Fruit fly (Drosophila melanogaster) whole organism, embryonic: Measurements from ENCODE around the gene CG14079.

Experiments used
- Ada2b ChIP-seq: fragments of 200-800 bp; sonication (Bioruptor generic); IDR thresholded peaks from 2 replicates; pipeline ENCODE4 v1.3.6; 2022; ENCODE audit warnings: missing biosample characterization, missing genetic modification characterization
- CG11504 ChIP-seq: fragments of 200-800 bp; sonication (Bioruptor generic); optimal IDR thresholded peaks from 3 replicates; lab custom pipeline; 2019; ENCODE audit warnings: missing biosample characterization, mild to moderate bottlenecking, missing genetic modification characterization, moderate library complexity
- CG11695 ChIP-seq: fragments of 200-800 bp; sonication (Bioruptor generic); IDR thresholded peaks from 3 replicates; pipeline ENCODE4 v1.3.6; 2022; ENCODE audit warnings: missing biosample characterization, missing genetic modification characterization
- CG12659 ChIP-seq: fragments of 200-800 bp; sonication (Bioruptor generic); optimal IDR thresholded peaks from 3 replicates; lab custom pipeline; 2017; ENCODE audit warnings: mild to moderate bottlenecking, missing biosample characterization, missing genetic modification reagents, missing genetic modification characterization
- CG14014 ChIP-seq: fragments of 200-800 bp; sonication (Bioruptor generic); IDR thresholded peaks from 2 replicates; pipeline ENCODE4 v1.3.6; 2022; ENCODE audit warnings: missing biosample characterization, missing genetic modification characterization
- CG14710 ChIP-seq: fragments of 200-800 bp; sonication (Bioruptor generic); optimal IDR thresholded peaks from 3 replicates; lab custom pipeline; 2019; ENCODE audit warnings: missing biosample characterization, mild to moderate bottlenecking, missing genetic modification characterization, moderate library complexity
- CG15514 ChIP-seq: fragments of 200-800 bp; sonication (Bioruptor generic); optimal IDR thresholded peaks from 3 replicates; lab custom pipeline; 2017; ENCODE audit warnings: missing biosample characterization, missing genetic modification characterization, mild to moderate bottlenecking, moderate library complexity, missing genetic modification reagents
- CG15601 ChIP-seq: fragments of 200-800 bp; sonication (Bioruptor generic); optimal IDR thresholded peaks from 3 replicates; lab custom pipeline; 2019; ENCODE audit warnings: missing biosample characterization, mild to moderate bottlenecking, missing genetic modification characterization, moderate library complexity
- CG15696 ChIP-seq: fragments of 200-800 bp; sonication (Bioruptor generic); optimal IDR thresholded peaks from 2 replicates; lab custom pipeline; 2019; ENCODE audit warnings: missing biosample characterization, mild to moderate bottlenecking, missing genetic modification characterization, moderate library complexity
- CG1603 ChIP-seq: fragments of 200-800 bp; sonication (Bioruptor generic); optimal IDR thresholded peaks from 2 replicates; lab custom pipeline; 2019; ENCODE audit warnings: missing biosample characterization, mild to moderate bottlenecking, missing genetic modification characterization, moderate library complexity
- CG17912 ChIP-seq: fragments of 200-800 bp; sonication (Bioruptor generic); optimal IDR thresholded peaks from 2 replicates; lab custom pipeline; 2018; ENCODE audit warnings: missing biosample characterization, mild to moderate bottlenecking, missing genetic modification characterization
- CG18599 ChIP-seq: fragments of 200-800 bp; sonication (Bioruptor generic); optimal IDR thresholded peaks from 3 replicates; lab custom pipeline; 2017; ENCODE audit warnings: missing biosample characterization, missing genetic modification characterization, mild to moderate bottlenecking, moderate library complexity, missing genetic modification reagents
- CG18619 ChIP-seq: fragments of 200-800 bp; sonication (Bioruptor generic); optimal IDR thresholded peaks from 3 replicates; lab custom pipeline; 2017; ENCODE audit warnings: missing biosample characterization, mild to moderate bottlenecking, missing genetic modification characterization
- CG2712 ChIP-seq: fragments of 200-800 bp; optimal IDR thresholded peaks from 3 replicates; lab custom pipeline; 2019; ENCODE audit warnings: missing biosample characterization, mild to moderate bottlenecking, missing genetic modification characterization, moderate library complexity
- CG33213 ChIP-seq: fragments of 200-800 bp; sonication (Bioruptor generic); optimal IDR thresholded peaks from 3 replicates; lab custom pipeline; 2016; ENCODE audit warnings: missing biosample characterization, missing genetic modification characterization
- CG3847 ChIP-seq: fragments of 200-800 bp; sonication (Bioruptor generic); IDR thresholded peaks from 2 replicates; pipeline ENCODE4 v1.3.6; 2022; ENCODE audit warnings: missing biosample characterization, missing genetic modification characterization
- CG5953 ChIP-seq: fragments of 200-800 bp; sonication (Bioruptor generic); IDR thresholded peaks from 2 replicates; pipeline ENCODE4 v1.3.6; 2022; ENCODE audit warnings: missing biosample characterization, missing genetic modification characterization
- CG6813 ChIP-seq: fragments of 200-800 bp; sonication (Bioruptor generic); optimal IDR thresholded peaks from 2 replicates; lab custom pipeline; 2017; ENCODE audit warnings: missing biosample characterization, missing genetic modification characterization, mild to moderate bottlenecking, moderate library complexity, missing genetic modification reagents
- CG7987 ChIP-seq: fragments of 200-800 bp; sonication (Bioruptor generic); optimal IDR thresholded peaks from 2 replicates; lab custom pipeline; 2018; ENCODE audit warnings: missing biosample characterization, mild to moderate bottlenecking, missing genetic modification characterization, moderate library complexity
- CG9797 ChIP-seq: fragments of 200-800 bp; sonication (Bioruptor generic); optimal IDR thresholded peaks from 3 replicates; lab custom pipeline; 2018; ENCODE audit warnings: missing biosample characterization, mild to moderate bottlenecking, missing genetic modification characterization
- Ets97D ChIP-seq: fragments of 200-800 bp; sonication (Bioruptor generic); optimal IDR thresholded peaks from 3 replicates; lab custom pipeline; 2016; ENCODE audit warnings: missing biosample characterization, missing genetic modification characterization
- H2.0 ChIP-seq: fragments of 200-800 bp; sonication (Bioruptor generic); IDR thresholded peaks from 2 replicates; pipeline ENCODE4 v1.3.6; 2022; ENCODE audit warnings: missing biosample characterization, missing genetic modification characterization
- HmgZ ChIP-seq: fragments of 200-800 bp; sonication (Bioruptor generic); optimal IDR thresholded peaks from 2 replicates; lab custom pipeline; 2018; ENCODE audit warnings: missing biosample characterization, mild to moderate bottlenecking, missing genetic modification characterization
- Hr51 ChIP-seq, 2 experiments: fragments of 200-800 bp; sonication (Bioruptor generic); optimal IDR thresholded peaks; 2 replicates in 1 of 2; 3 replicates in 1 of 2; lab custom pipeline; 2016 to 2018; ENCODE audit warnings: missing biosample characterization in 2 of 2, missing genetic modification characterization in 2 of 2, mild to moderate bottlenecking in 1 of 2, moderate library complexity in 1 of 2
- MBD-R2 ChIP-seq: fragments of 200-800 bp; sonication (Bioruptor generic); IDR thresholded peaks from 2 replicates; pipeline ENCODE4 v1.3.6; 2022; ENCODE audit warnings: missing biosample characterization, missing genetic modification characterization
- MESR4 ChIP-seq: fragments of 200-800 bp; sonication (Bioruptor generic); optimal IDR thresholded peaks from 2 replicates; lab custom pipeline; 2018; ENCODE audit warnings: missing biosample characterization, mild to moderate bottlenecking, missing genetic modification characterization, moderate library complexity
- Med ChIP-seq: fragments of 200-800 bp; sonication (Bioruptor generic); peaks from one replicate; lab custom pipeline; 2016; ENCODE audit warnings: missing biosample characterization, missing genetic modification characterization, mild to moderate bottlenecking, inconsistent platforms, moderate library complexity
- Opbp ChIP-seq: fragments of 200-800 bp; sonication (Bioruptor generic); IDR thresholded peaks from 3 replicates; pipeline ENCODE4 v1.3.6; 2022; ENCODE audit warnings: missing biosample characterization, missing genetic modification characterization; ENCODE audit not compliant: partially characterized antibody
- PHDP ChIP-seq: fragments of 200-800 bp; sonication (Bioruptor generic); optimal IDR thresholded peaks from 3 replicates; lab custom pipeline; 2018; ENCODE audit warnings: missing biosample characterization, mild to moderate bottlenecking, missing genetic modification characterization, moderate library complexity
- Pdp1 ChIP-seq, 2 experiments: fragments of 200-800 bp; sonication (Bioruptor generic); optimal IDR thresholded peaks; 3 replicates each; lab custom pipeline; 2016; ENCODE audit warnings: missing biosample characterization in 2 of 2, missing genetic modification characterization in 2 of 2, mild to moderate bottlenecking in 1 of 2, moderate library complexity in 1 of 2
- Usf ChIP-seq: fragments of 200-800 bp; sonication (Bioruptor generic); optimal IDR thresholded peaks from 2 replicates; lab custom pipeline; 2017; ENCODE audit warnings: missing genotype, missing biosample characterization, missing genetic modification characterization
- YL-1 ChIP-seq: fragments of 200-800 bp; sonication (Bioruptor generic); optimal IDR thresholded peaks from 3 replicates; lab custom pipeline; 2017; ENCODE audit warnings: missing biosample characterization, mild to moderate bottlenecking, missing genetic modification characterization
- ap ChIP-seq: fragments of 200-800 bp; sonication (Bioruptor generic); IDR thresholded peaks from 2 replicates; pipeline ENCODE4 v1.3.6; 2022; ENCODE audit warnings: missing biosample characterization, missing genetic modification characterization
- cato ChIP-seq: fragments of 200-800 bp; sonication (Bioruptor generic); optimal IDR thresholded peaks from 2 replicates; lab custom pipeline; 2016; ENCODE audit warnings: missing biosample characterization, missing genetic modification characterization, borderline replicate concordance
- da ChIP-seq: fragments of 200-800 bp; sonication (Bioruptor generic); optimal IDR thresholded peaks from 2 replicates; lab custom pipeline; 2016; ENCODE audit warnings: missing biosample characterization, missing genetic modification characterization
- disco-r ChIP-seq: fragments of 200-800 bp; sonication (Bioruptor generic); optimal IDR thresholded peaks from 2 replicates; lab custom pipeline; 2016; ENCODE audit warnings: missing biosample characterization, missing genetic modification characterization
- gfzf ChIP-seq: fragments of 200-800 bp; sonication (Bioruptor generic); optimal IDR thresholded peaks from 2 replicates; lab custom pipeline; 2016; ENCODE audit warnings: missing biosample characterization, mild to moderate bottlenecking, missing genetic modification characterization, moderate library complexity
- insv ChIP-seq, 2 experiments: fragments of 200-800 bp; sonication (Bioruptor generic); optimal IDR thresholded peaks; 3 replicates each; lab custom pipeline; 2016 to 2018; ENCODE audit warnings: missing biosample characterization in 2 of 2, missing genetic modification characterization in 2 of 2
- lbe ChIP-seq: fragments of 200-800 bp; sonication (Bioruptor generic); optimal IDR thresholded peaks from 2 replicates; lab custom pipeline; 2016; ENCODE audit warnings: missing biosample characterization, mild to moderate bottlenecking, missing genetic modification characterization
- lola ChIP-seq, 3 experiments: fragments of >200 bp in 2 of 3; fragments of 200-800 bp in 1 of 3; sonication (Bioruptor generic) in 1 of 3; optimal IDR thresholded peaks; 2 replicates each; lab custom pipeline; 2017 to 2019; ENCODE audit warnings: missing biosample characterization in 3 of 3, missing genetic modification characterization in 3 of 3, mild to moderate bottlenecking in 1 of 3, moderate library complexity in 1 of 3
- onecut ChIP-seq: fragments of 200-800 bp; sonication (Bioruptor generic); IDR thresholded peaks from 2 replicates; pipeline ENCODE4 v1.3.6; 2022; ENCODE audit warnings: missing biosample characterization, missing genetic modification characterization
- pum ChIP-seq: fragments of 200-800 bp; sonication (Bioruptor generic); optimal IDR thresholded peaks from 2 replicates; lab custom pipeline; 2016; ENCODE audit warnings: missing biosample characterization, missing genetic modification characterization
- sc ChIP-seq, 3 experiments: fragments of >200 bp in 2 of 3; fragments of 200-800 bp in 1 of 3; sonication (Bioruptor generic) in 1 of 3; optimal IDR thresholded peaks; 2 replicates in 2 of 3; 3 replicates in 1 of 3; lab custom pipeline; 2017; ENCODE audit warnings: mild to moderate bottlenecking in 1 of 3, missing biosample characterization in 1 of 3, missing genetic modification characterization in 1 of 3, missing genetic modification reagents in 1 of 3
- slou ChIP-seq: fragments of 200-800 bp; sonication (Bioruptor generic); optimal IDR thresholded peaks from 3 replicates; lab custom pipeline; 2016; ENCODE audit warnings: missing biosample characterization, missing genetic modification characterization
- so ChIP-seq: fragments of 200-800 bp; sonication (Bioruptor generic); IDR thresholded peaks from 3 replicates; pipeline ENCODE4 v1.3.6; 2022; ENCODE audit warnings: missing biosample characterization, missing genetic modification characterization
- sqz ChIP-seq: fragments of 200-800 bp; sonication (Bioruptor generic); optimal IDR thresholded peaks from 3 replicates; lab custom pipeline; 2018; ENCODE audit warnings: missing biosample characterization, mild to moderate bottlenecking, missing genetic modification characterization
- stwl ChIP-seq: fragments of 200-800 bp; sonication (Bioruptor generic); optimal IDR thresholded peaks from 3 replicates; lab custom pipeline; 2018; ENCODE audit warnings: missing biosample characterization, mild to moderate bottlenecking, missing genetic modification characterization, moderate library complexity
- trem ChIP-seq: fragments of 200-800 bp; optimal IDR thresholded peaks from 3 replicates; lab custom pipeline; 2019; ENCODE audit warnings: missing biosample characterization, mild to moderate bottlenecking, missing genetic modification characterization, moderate library complexity
- zf30C ChIP-seq: fragments of 200-800 bp; sonication (Bioruptor generic); optimal IDR thresholded peaks from 3 replicates; lab custom pipeline; 2018; ENCODE audit warnings: missing biosample characterization, mild to moderate bottlenecking, missing genetic modification characterization

Gene CG14079

dm6 chr3L:19100188-19100587 lies 2.4 kb downstream of the CG14079 start, which contains the start of gene Gem2 (continued):
- peak; percentile 90 for TF ChIP-seq MBD-R2 (GFP tag; lab: Robert Waterston, UW)
- TF ChIP-seq Pdp1 (GFP tag; optimal IDR thresholded peaks at IDR 0.05; lab: Kevin White, UChicago): peak in 1 of 2 experiments; percentile 10
- no peak for TF ChIP-seq disco-r (GFP tag; lab: Kevin White, UChicago)
- TF ChIP-seq slou (GFP tag; lab: Kevin White, UChicago): no peak
- no peak for TF ChIP-seq ap (GFP tag; lab: Robert Waterston, UW)
- TF ChIP-seq onecut (GFP tag; lab: Robert Waterston, UW): 0 out of 2 replicates have a peak, but pooled peaks have one; percentile 6
- peak; percentile 98 for TF ChIP-seq stwl
- TF ChIP-seq CG17912 (GFP tag; lab: Kevin White, UChicago): no peak
- TF ChIP-seq PHDP (tag; lab: Kevin White, UChicago): no peak
- no peak for TF ChIP-seq da (GFP tag; lab: Kevin White, UChicago)
- TF ChIP-seq Usf (GFP tag; lab: Kevin White, UChicago): no peak
- TF ChIP-seq CG33213 (GFP tag; lab: Kevin White, UChicago): peak; percentile 21
- TF ChIP-seq CG11504: no peak
- TF ChIP-seq CG14710 (tag; lab: Kevin White, UChicago): peak; percentile 42
- no peak for TF ChIP-seq cato
- no peak for TF ChIP-seq Ada2b (GFP tag; lab: Robert Waterston, UW)
- TF ChIP-seq pum (GFP tag; lab: Kevin White, UChicago): no peak
- peak; percentile 44 for TF ChIP-seq CG15514 (GFP tag; lab: Kevin White, UChicago)
- TF ChIP-seq CG7987 (GFP tag; lab: Kevin White, UChicago): no peak
- TF ChIP-seq sc (optimal IDR thresholded peaks at IDR 0.05; lab: Kevin White, UChicago): no peak
- TF ChIP-seq sc (GFP tag; optimal IDR thresholded peaks at IDR 0.05; lab: Kevin White, UChicago): no peak
- peak; percentile 17 for TF ChIP-seq MESR4 (GFP tag; lab: Kevin White, UChicago)
- TF ChIP-seq CG9797 (GFP tag; lab: Kevin White, UChicago): peak; percentile 77
- TF ChIP-seq YL-1 (GFP tag; lab: Kevin White, UChicago): peak; percentile 35
- peak; percentile 83 for TF ChIP-seq gfzf (GFP tag; lab: Kevin White, UChicago)
- TF ChIP-seq CG15601 (tag; lab: Kevin White, UChicago): no peak
- TF ChIP-seq so: no peak
- no peak for TF ChIP-seq CG15696 (tag; lab: Kevin White, UChicago)
- no peak for TF ChIP-seq insv (GFP tag; optimal IDR thresholded peaks at IDR 0.05; lab: Kevin White, UChicago)
- peak; percentile 56 for TF ChIP-seq CG1603 (tag; lab: Kevin White, UChicago)
- peak; percentile 7 for TF ChIP-seq CG2712 (tag; lab: Kevin White, UChicago)
- 0 out of 2 replicates have a peak, but pooled peaks have one; percentile 19 for TF ChIP-seq CG14014 (GFP tag; lab: Robert Waterston, UW)
- no peak for TF ChIP-seq CG18619
- peak; percentile 43 for TF ChIP-seq trem
- TF ChIP-seq Med: peak; percentile 64
- TF ChIP-seq CG6813 (GFP tag; lab: Kevin White, UChicago): no peak
- TF ChIP-seq zf30C (GFP tag; lab: Kevin White, UChicago): no peak
- peak; percentile 41 for TF ChIP-seq HmgZ (tag; lab: Kevin White, UChicago)
- TF ChIP-seq CG18599 (GFP tag; lab: Kevin White, UChicago): no peak
- TF ChIP-seq H2.0: 0 out of 2 replicates have a peak, but pooled peaks have one; percentile 4
- no peak for TF ChIP-seq CG11695 (GFP tag; lab: Robert Waterston, UW)
- no peak for TF ChIP-seq Hr51 (GFP tag; optimal IDR thresholded peaks at IDR 0.05; lab: Kevin White, UChicago)
- TF ChIP-seq CG5953: no peak
- TF ChIP-seq CG3847 (GFP tag; lab: Robert Waterston, UW): 0 out of 2 replicates have a peak, but pooled peaks have one; percentile 22
- no peak for TF ChIP-seq CG12659
- TF ChIP-seq sqz: no peak
- TF ChIP-seq Ets97D (GFP tag; lab: Kevin White, UChicago): peak; percentile 56
- TF ChIP-seq lbe (GFP tag; lab: Kevin White, UChicago): no peak
- no peak for TF ChIP-seq lola (GFP tag; optimal IDR thresholded peaks at IDR 0.05; lab: Kevin White, UChicago)
- peak; percentile 20; the same call in 1 of the 3 replicates for TF ChIP-seq Opbp (GFP tag; lab: Robert Waterston, UW)
